Fruit fly (Drosophila melanogaster): Measurements from ENCODE around the gene Tap42.
A peak's percentile ranks its signal among the peaks of the same experiment; 100 is the strongest.

Tap42 gene

DNA sequence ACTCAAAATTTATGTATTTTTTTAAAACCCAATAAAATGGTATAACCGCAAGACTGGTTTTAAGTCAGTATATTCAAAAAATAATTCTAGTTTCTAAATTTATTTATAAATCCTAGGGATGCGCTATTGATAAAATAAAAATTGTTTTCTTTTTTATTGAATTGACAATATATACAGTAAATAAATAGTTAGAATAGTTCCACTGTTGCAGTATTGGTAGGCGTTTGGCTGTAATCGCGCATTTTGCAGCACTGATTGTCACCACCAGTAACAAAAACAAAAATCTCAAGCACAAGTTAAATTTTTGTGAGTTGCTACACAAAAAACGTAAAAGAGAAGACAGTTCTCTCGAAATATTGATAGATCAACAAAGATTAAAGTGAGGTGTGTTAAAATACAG, 1.5 kb downstream of the Tap42 start, which contains the start of gene CG31855 (continued):
- TF ChIP-seq peb (GFP tag; IDR thresholded peaks at IDR 0.05), result peak; percentile 47; the same call in 1 of the 2 replicates
- TF ChIP-seq zen2 (GFP tag; IDR thresholded peaks at IDR 0.05; ENCODE audit: partially characterized antibody), result no peak
- TF ChIP-seq Doc2 (GFP tag; IDR thresholded peaks at IDR 0.05), result no peak
- no peak for TF ChIP-seq exex (tag; optimal IDR thresholded peaks at IDR 0.05)
- peak; percentile 86 for TF ChIP-seq CG14014 (GFP tag; IDR thresholded peaks at IDR 0.05)
- 0 out of 2 replicates have a peak, but pooled peaks have one; percentile 25 for TF ChIP-seq Dref (GFP tag; IDR thresholded peaks at IDR 0.05)
- TF ChIP-seq Asciz (GFP tag; optimal IDR thresholded peaks at IDR 0.05), result peak; percentile 71
- peak; percentile 87 for TF ChIP-seq az2 (GFP tag; optimal IDR thresholded peaks at IDR 0.05)
- TF ChIP-seq Neu2 (GFP tag; optimal IDR thresholded peaks at IDR 0.05; ENCODE audit: borderline replicate concordance), result no peak
- TF ChIP-seq CG7357 (GFP tag; IDR thresholded peaks at IDR 0.05), result peak; percentile 14; the same call in 1 of the 3 replicates
- TF ChIP-seq CG13624 (GFP tag; optimal IDR thresholded peaks at IDR 0.05), result peak; percentile 79
- TF ChIP-seq Sox100B (GFP tag; optimal IDR thresholded peaks at IDR 0.05), result peak; percentile 74
- TF ChIP-seq CG6254 (GFP tag; optimal IDR thresholded peaks at IDR 0.05), result peak; percentile 17
- 0 out of 2 replicates have a peak, but pooled peaks have one; percentile 9 for TF ChIP-seq Rx (GFP tag; IDR thresholded peaks at IDR 0.05)
- no peak for TF ChIP-seq aop (GFP tag; IDR thresholded peaks at IDR 0.05)
- peak; percentile 61 for TF ChIP-seq al (GFP tag; IDR thresholded peaks at IDR 0.05)
- TF ChIP-seq CG11723 (GFP tag; optimal IDR thresholded peaks at IDR 0.05), result peak; percentile 63
- TF ChIP-seq BtbVII (GFP tag; optimal IDR thresholded peaks at IDR 0.05), result peak; percentile 76
- TF ChIP-seq Trl (optimal IDR thresholded peaks at IDR 0.05), result no peak
- peak; percentile 79 for TF ChIP-seq Trl (GFP tag; optimal IDR thresholded peaks at IDR 0.05)
- peak; percentile 85 for TF ChIP-seq HmgZ (tag; optimal IDR thresholded peaks at IDR 0.05)
- peak; percentile 67 for TF ChIP-seq CG3407 (GFP tag; optimal IDR thresholded peaks at IDR 0.05)
- TF ChIP-seq CG15011 (GFP tag; optimal IDR thresholded peaks at IDR 0.05), result peak; percentile 46
- TF ChIP-seq Dfd (GFP tag; optimal IDR thresholded peaks at IDR 0.05), result no peak
- peak; percentile 83 for TF ChIP-seq grau (tag; optimal IDR thresholded peaks at IDR 0.05)
- TF ChIP-seq CG17802 (tag; optimal IDR thresholded peaks at IDR 0.05), result peak; percentile 42
- peak; percentile 70 for TF ChIP-seq wdn (GFP tag; IDR thresholded peaks at IDR 0.05)
- peak; percentile 81 for TF ChIP-seq CG17385 (GFP tag; optimal IDR thresholded peaks at IDR 0.05)
- peak; percentile 44 for TF ChIP-seq CG30020 (tag; optimal IDR thresholded peaks at IDR 0.05)
- peak; percentile 66 for TF ChIP-seq disco-r (GFP tag; optimal IDR thresholded peaks at IDR 0.05)
- peak; percentile 95 for TF ChIP-seq Ets65A (GFP tag)
- peak; percentile 37; the same call in 1 of the 2 replicates for TF ChIP-seq ham (GFP tag; IDR thresholded peaks at IDR 0.05)
- TF ChIP-seq CG34376 (GFP tag; optimal IDR thresholded peaks at IDR 0.05), result peak; percentile 90
- TF ChIP-seq CG8089 (GFP tag; optimal IDR thresholded peaks at IDR 0.05), result peak; percentile 43
- TF ChIP-seq slbo (GFP tag; IDR thresholded peaks at IDR 0.05), result peak; percentile 95
- no peak for TF ChIP-seq pita (GFP tag; optimal IDR thresholded peaks at IDR 0.05)
- no peak for TF ChIP-seq nerfin-2 (GFP tag; IDR thresholded peaks at IDR 0.05; ENCODE audit: partially characterized antibody)
- peak; percentile 74 for TF ChIP-seq CG12071 (GFP tag; optimal IDR thresholded peaks at IDR 0.05)
- peak; percentile 77 for TF ChIP-seq CG18011 (GFP tag; optimal IDR thresholded peaks at IDR 0.05)
- TF ChIP-seq CG4424 (GFP tag; optimal IDR thresholded peaks at IDR 0.05), result peak; percentile 86
- TF ChIP-seq tx (GFP tag; optimal IDR thresholded peaks at IDR 0.05), result peak; percentile 68
- peak; percentile 76 for TF ChIP-seq dmrt99B (tag; optimal IDR thresholded peaks at IDR 0.05)
- TF ChIP-seq CG6854 (GFP tag; optimal IDR thresholded peaks at IDR 0.05), result peak; percentile 40
- peak; percentile 9 for TF ChIP-seq Usf (GFP tag; optimal IDR thresholded peaks at IDR 0.05)
- TF ChIP-seq Mrtf (GFP tag; IDR thresholded peaks at IDR 0.05), result peak; percentile 54; the same call in 2 of the 3 replicates
- TF ChIP-seq ttk (GFP tag; IDR thresholded peaks at IDR 0.05), result peak; percentile 69
- peak; percentile 61 for TF ChIP-seq fd96Cb (tag; optimal IDR thresholded peaks at IDR 0.05)
- TF ChIP-seq crp (GFP tag; optimal IDR thresholded peaks at IDR 0.05), result peak in 1 of 2 experiments; percentile 42
- peak; percentile 66 for TF ChIP-seq tap (tag; optimal IDR thresholded peaks at IDR 0.05)
- peak; percentile 57; the same call in 1 of the 2 replicates for TF ChIP-seq Oaz (GFP tag; IDR thresholded peaks at IDR 0.05)
- TF ChIP-seq Hr3 (GFP tag; optimal IDR thresholded peaks at IDR 0.05), result peak; percentile 82
